5 fruit fly cellular contexts compared by ENCODE assay signal in genomic region chrX:18367806-18368643, dm6.
TF ChIP-seq lines count a peak whose summit lies in the region.

No protein-coding gene starts in this region.

TF ChIP-seq in whole organism, adult, 20 proteins besides CTCF, POLR2A, EP300 and RAD21 (continued from another document):
- peak; percentile 72 for TF ChIP-seq CG33017 (tag; optimal IDR thresholded peaks at IDR 0.05; lab: Kevin White, UChicago)
- no peak for TF ChIP-seq kay (GFP tag; lab: Kevin White, UChicago; ENCODE audit: borderline replicate concordance)

TF ChIP-seq in whole organism, embryonic, 481 proteins besides CTCF, POLR2A, EP300 and RAD21 (continued from another document and continues in another):
- TF ChIP-seq CG12942 (GFP tag; optimal IDR thresholded peaks at IDR 0.05; lab: Kevin White, UChicago) (peak; percentile 34), B-H1 (GFP tag; IDR thresholded peaks at IDR 0.05; lab: Robert Waterston, UW) (peak; percentile 50; the same call in 2 of the 3 replicates), abd-A (tag; optimal IDR thresholded peaks at IDR 0.05; lab: Kevin White, UChicago) (no peak), pfk (GFP tag; optimal IDR thresholded peaks at IDR 0.05; lab: Kevin White, UChicago) (peak; percentile 7), ara (GFP tag; IDR thresholded peaks at IDR 0.05; lab: Robert Waterston, UW) (peak; percentile 21; the same call in 1 of the 2 replicates), CG15601 (tag; optimal IDR thresholded peaks at IDR 0.05; lab: Kevin White, UChicago) (peak; percentile 32), br (optimal IDR thresholded peaks at IDR 0.05; lab: Kevin White, UChicago) (no peak), ems (GFP tag; optimal IDR thresholded peaks at IDR 0.05; lab: Kevin White, UChicago) (peak; percentile 64), CG15073 (GFP tag; optimal IDR thresholded peaks at IDR 0.05; lab: Kevin White, UChicago) (no peak), ind (GFP tag; optimal IDR thresholded peaks at IDR 0.05; lab: Kevin White, UChicago) (peak; percentile 76), cad (GFP tag; optimal IDR thresholded peaks at IDR 0.05; lab: Kevin White, UChicago) (no peak), CG11398 (GFP tag; optimal IDR thresholded peaks at IDR 0.05; lab: Kevin White, UChicago) (peak; percentile 19), fu2 (GFP tag; optimal IDR thresholded peaks at IDR 0.05; lab: Kevin White, UChicago) (peak; percentile 59), CG4404 (GFP tag; IDR thresholded peaks at IDR 0.05; lab: Robert Waterston, UW) (peak; percentile 55), CG13775 (GFP tag; optimal IDR thresholded peaks at IDR 0.05; lab: Kevin White, UChicago) (peak; percentile 23), Lpt (GFP tag; optimal IDR thresholded peaks at IDR 0.05; lab: Kevin White, UChicago) (no peak), Six4 (GFP tag; optimal IDR thresholded peaks at IDR 0.05; lab: Kevin White, UChicago) (no peak), nerfin-2 (GFP tag; IDR thresholded peaks at IDR 0.05; lab: Robert Waterston, UW; ENCODE audit: partially characterized antibody) (no peak), CoRest (tag; optimal IDR thresholded peaks at IDR 0.05; lab: Kevin White, UChicago) (peak; percentile 21), hkb (optimal IDR thresholded peaks at IDR 0.05; lab: Kevin White, UChicago) (no peak), hkb (GFP tag; IDR thresholded peaks at IDR 0.05; lab: Robert Waterston, UW) (peak; percentile 62), Sry-β (GFP tag; optimal IDR thresholded peaks at IDR 0.05; lab: Kevin White, UChicago) (no peak), CG4820 (GFP tag; optimal IDR thresholded peaks at IDR 0.05; lab: Kevin White, UChicago) (peak; percentile 53), BtbVII (GFP tag; optimal IDR thresholded peaks at IDR 0.05; lab: Kevin White, UChicago) (peak; percentile 60), CG8924 (tag; optimal IDR thresholded peaks at IDR 0.05; lab: Kevin White, UChicago) (peak; percentile 53), CG4854 (GFP tag; optimal IDR thresholded peaks at IDR 0.05; lab: Kevin White, UChicago) (peak; percentile 22), sqz (GFP tag; optimal IDR thresholded peaks at IDR 0.05; lab: Kevin White, UChicago) (no peak), ab (GFP tag; optimal IDR thresholded peaks at IDR 0.05; lab: Kevin White, UChicago) (peak; percentile 42), CG8478 (optimal IDR thresholded peaks at IDR 0.05; lab: Kevin White, UChicago) (no peak), CG11695 (GFP tag; IDR thresholded peaks at IDR 0.05; lab: Robert Waterston, UW) (0 out of 3 replicates have a peak, but pooled peaks have one; percentile 24), pho (GFP tag; optimal IDR thresholded peaks at IDR 0.05; lab: Kevin White, UChicago) (peak; percentile 74), Ets65A (GFP tag; lab: Kevin White, UChicago) (peak; percentile 97)

TF ChIP-seq in whole organism, prepupa, 60 proteins besides CTCF, POLR2A, EP300 and RAD21 (continued from another document and continues in another):
- TF ChIP-seq CG34406 (GFP tag; optimal IDR thresholded peaks at IDR 0.05; lab: Kevin White, UChicago) (peak; percentile 18), Sox14 (GFP tag; optimal IDR thresholded peaks at IDR 0.05; lab: Kevin White, UChicago) (peak; percentile 28), Smox (GFP tag; optimal IDR thresholded peaks at IDR 0.05; lab: Kevin White, UChicago) (peak; percentile 35), CG7368 (GFP tag; optimal IDR thresholded peaks at IDR 0.05; lab: Kevin White, UChicago) (peak; percentile 19), achi (GFP tag; optimal IDR thresholded peaks at IDR 0.05; lab: Kevin White, UChicago) (peak; percentile 42), Met (GFP tag; optimal IDR thresholded peaks at IDR 0.05; lab: Kevin White, UChicago) (peak; percentile 23), CG8119 (GFP tag; IDR thresholded peaks at IDR 0.05; lab: Robert Waterston, UW) (peak; percentile 57), CG3032 (tag; optimal IDR thresholded peaks at IDR 0.05; lab: Kevin White, UChicago) (no peak), pdm3 (GFP tag; optimal IDR thresholded peaks at IDR 0.05; lab: Kevin White, UChicago) (peak; percentile 39), dsx (GFP tag; optimal IDR thresholded peaks at IDR 0.05; lab: Kevin White, UChicago; ENCODE audit: poor library complexity, severe bottlenecking) (no peak), CG10631 (GFP tag; optimal IDR thresholded peaks at IDR 0.05; lab: Kevin White, UChicago) (peak; percentile 30), CG11762 (GFP tag; optimal IDR thresholded peaks at IDR 0.05; lab: Kevin White, UChicago; ENCODE audit: insufficient read depth) (no peak), Gug (GFP tag; IDR thresholded peaks at IDR 0.05; lab: Robert Waterston, UW) (peak; percentile 73), cyc (GFP tag; optimal IDR thresholded peaks at IDR 0.05; lab: Kevin White, UChicago) (peak; percentile 45), Blimp-1 (GFP tag; optimal IDR thresholded peaks at IDR 0.05; lab: Kevin White, UChicago) (no peak), CG8319 (GFP tag; optimal IDR thresholded peaks at IDR 0.05; lab: Kevin White, UChicago) (no peak), Hr39 (GFP tag; optimal IDR thresholded peaks at IDR 0.05; lab: Kevin White, UChicago) (peak; percentile 10), CG4318 (GFP tag; optimal IDR thresholded peaks at IDR 0.05; lab: Kevin White, UChicago) (peak; percentile 51), vri (GFP tag; optimal IDR thresholded peaks at IDR 0.05; lab: Kevin White, UChicago) (peak; percentile 68), lz (GFP tag; optimal IDR thresholded peaks at IDR 0.05; lab: Kevin White, UChicago) (peak; percentile 30), Lpt (GFP tag; optimal IDR thresholded peaks at IDR 0.05; lab: Kevin White, UChicago) (no peak), Hr38 (GFP tag; optimal IDR thresholded peaks at IDR 0.05; lab: Kevin White, UChicago) (no peak), CG6808 (GFP tag; optimal IDR thresholded peaks at IDR 0.05; lab: Kevin White, UChicago) (no peak), CG16779 (tag; optimal IDR thresholded peaks at IDR 0.05; lab: Kevin White, UChicago) (no peak), CG1621 (tag; optimal IDR thresholded peaks at IDR 0.05; lab: Kevin White, UChicago) (peak; percentile 16), dac (GFP tag; optimal IDR thresholded peaks at IDR 0.05; lab: Kevin White, UChicago) (peak; percentile 11), Sox15 (GFP tag; optimal IDR thresholded peaks at IDR 0.05; lab: Kevin White, UChicago) (peak; percentile 32), CG6163 (GFP tag; IDR thresholded peaks at IDR 0.05; lab: Robert Waterston, UW) (peak; percentile 72), esn (GFP tag; optimal IDR thresholded peaks at IDR 0.05; lab: Kevin White, UChicago) (peak; percentile 47), fd59A (GFP tag; optimal IDR thresholded peaks at IDR 0.05; lab: Kevin White, UChicago) (peak; percentile 31), CG6854 (GFP tag; optimal IDR thresholded peaks at IDR 0.05; lab: Kevin White, UChicago) (no peak), ss (GFP tag; optimal IDR thresholded peaks at IDR 0.05; lab: Kevin White, UChicago) (no peak), CG10669 (GFP tag; optimal IDR thresholded peaks at IDR 0.05; lab: Kevin White, UChicago) (peak; percentile 47), Sox102F (GFP tag; optimal IDR thresholded peaks at IDR 0.05; lab: Kevin White, UChicago) (no peak)

TF ChIP-seq in whole organism, pupa, 21 proteins besides CTCF, POLR2A, EP300 and RAD21 (continued from another document):
- peak; percentile 87 for TF ChIP-seq fd96Ca (GFP tag; IDR thresholded peaks at IDR 0.05; lab: Robert Waterston, UW)

TF ChIP-seq in whole organism, wandering third instar larva, 38 proteins besides CTCF, POLR2A, EP300 and RAD21 (continued from another document):
- TF ChIP-seq h (GFP tag; optimal IDR thresholded peaks at IDR 0.05; lab: Kevin White, UChicago) (peak; percentile 88), fru (GFP tag; optimal IDR thresholded peaks at IDR 0.05; lab: Kevin White, UChicago) (peak; percentile 72), sv (GFP tag; optimal IDR thresholded peaks at IDR 0.05; lab: Kevin White, UChicago) (peak; percentile 25), woc (GFP tag; optimal IDR thresholded peaks at IDR 0.05; lab: Kevin White, UChicago) (peak; percentile 44), Rel (GFP tag; optimal IDR thresholded peaks at IDR 0.05; lab: Kevin White, UChicago) (peak; percentile 21), Rel (tag; optimal IDR thresholded peaks at IDR 0.05; lab: Kevin White, UChicago) (peak; percentile 96), N (GFP tag; optimal IDR thresholded peaks at IDR 0.05; lab: Kevin White, UChicago) (no peak), OdsH (GFP tag; optimal IDR thresholded peaks at IDR 0.05; lab: Kevin White, UChicago) (peak; percentile 78), rgr (GFP tag; optimal IDR thresholded peaks at IDR 0.05; lab: Kevin White, UChicago) (peak; percentile 81), usp (GFP tag; optimal IDR thresholded peaks at IDR 0.05; lab: Kevin White, UChicago) (no peak), jim (GFP tag; optimal IDR thresholded peaks at IDR 0.05; lab: Kevin White, UChicago) (no peak), Vsx2 (GFP tag; optimal IDR thresholded peaks at IDR 0.05; lab: Kevin White, UChicago; ENCODE audit: partially characterized antibody) (no peak), tai (GFP tag; optimal IDR thresholded peaks at IDR 0.05; lab: Kevin White, UChicago) (no peak), dmrt93B (GFP tag; optimal IDR thresholded peaks at IDR 0.05; lab: Kevin White, UChicago) (no peak), CrebA (GFP tag; optimal IDR thresholded peaks at IDR 0.05; lab: Kevin White, UChicago; ENCODE audit: borderline replicate concordance) (peak; percentile 16), Jra (GFP tag; optimal IDR thresholded peaks at IDR 0.05; lab: Kevin White, UChicago) (no peak), CG9705 (GFP tag; optimal IDR thresholded peaks at IDR 0.05; lab: Kevin White, UChicago) (no peak)
